Worm (Caenorhabditis elegans): ENCODE measurements around the gene wrt-5.

DNA sequence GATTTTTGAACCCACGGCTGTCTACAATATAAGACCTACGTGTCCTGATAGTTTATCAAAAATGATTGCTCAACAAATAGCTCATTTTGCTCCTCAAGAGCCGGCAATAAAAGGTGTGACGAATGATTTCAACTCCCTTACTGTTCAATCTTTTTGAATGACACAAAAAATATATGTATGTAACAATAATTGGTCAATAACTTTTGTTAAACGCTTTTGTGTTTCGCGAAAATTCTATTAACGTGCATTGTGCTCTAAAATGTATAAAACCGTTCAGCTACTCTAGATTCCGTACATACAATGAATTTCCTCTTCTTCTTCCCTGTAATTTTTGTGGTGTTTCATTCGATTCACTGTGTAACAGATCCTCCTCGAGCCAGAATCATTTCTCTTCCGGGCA, 28.1 kb upstream of the wrt-5 start, which contains the start of gene C35B1.4:
- TF ChIP-seq ztf-23 (GFP tag; IDR thresholded peaks at IDR 0.05) (no peak), ztf-29 (GFP tag; IDR thresholded peaks at IDR 0.05) (no peak), T22C8.4 (GFP tag; IDR thresholded peaks at IDR 0.05) (no peak), flt-1 (GFP tag; IDR thresholded peaks at IDR 0.05) (no peak), ref-1 (GFP tag; conservative IDR thresholded peaks at IDR 0.05) (no peak), cog-1 (tag; optimal IDR thresholded peaks at IDR 0.05) (no peak)

All from whole organism, midembryonic.